Fruit fly (Drosophila melanogaster): ENCODE results near the gene Cln3.

Cln3 gene

dm6 chr3L:17856655-17857479 lies 42.9 kb upstream of the Cln3 start, which contains the start of gene CG5535 (continued):
- TF ChIP-seq CG10274 (GFP tag; optimal IDR thresholded peaks at IDR 0.05) (no peak), gcm2 (GFP tag; optimal IDR thresholded peaks at IDR 0.05) (no peak), br (optimal IDR thresholded peaks at IDR 0.05) (no peak), CG2199 (GFP tag; IDR thresholded peaks at IDR 0.05) (peak; percentile 74), CG17361 (GFP tag; IDR thresholded peaks at IDR 0.05) (peak; percentile 99), CG3163 (GFP tag; optimal IDR thresholded peaks at IDR 0.05) (no peak), wek (GFP tag; optimal IDR thresholded peaks at IDR 0.05) (no peak), nau (GFP tag; optimal IDR thresholded peaks at IDR 0.05) (no peak), Opbp (GFP tag; IDR thresholded peaks at IDR 0.05; ENCODE audit: partially characterized antibody) (no peak), bsh (GFP tag; optimal IDR thresholded peaks at IDR 0.05) (peak; percentile 68 to 81), CG10431 (GFP tag; optimal IDR thresholded peaks at IDR 0.05) (peak; percentile 59), Side (GFP tag; optimal IDR thresholded peaks at IDR 0.05) (peak; percentile 64), Ravus (GFP tag; IDR thresholded peaks at IDR 0.05) (peak; percentile 8; the same call in 1 of the 2 replicates), CG9817 (tag; optimal IDR thresholded peaks at IDR 0.05) (peak; percentile 49), CG7556 (GFP tag; optimal IDR thresholded peaks at IDR 0.05) (peak; percentile 97), CG1832 (GFP tag; optimal IDR thresholded peaks at IDR 0.05) (no peak), unc-4 (GFP tag; IDR thresholded peaks at IDR 0.05; ENCODE audit: partially characterized antibody) (no peak), seq (GFP tag; IDR thresholded peaks at IDR 0.05) (peak; percentile 49), eyg (GFP tag; optimal IDR thresholded peaks at IDR 0.05) (no peak), Fer3 (tag; optimal IDR thresholded peaks at IDR 0.05) (peak; percentile 48), slp2 (GFP tag; optimal IDR thresholded peaks at IDR 0.05) (peak; percentile 21), CG3995 (GFP tag; optimal IDR thresholded peaks at IDR 0.05) (no peak), amos (GFP tag; IDR thresholded peaks at IDR 0.05; ENCODE audit: partially characterized antibody) (no peak), CG18764 (GFP tag; optimal IDR thresholded peaks at IDR 0.05) (peak; percentile 29), CG6854 (GFP tag; optimal IDR thresholded peaks at IDR 0.05) (peak; percentile 63), CG1024 (GFP tag; IDR thresholded peaks at IDR 0.05) (peak; percentile 64; the same call in 1 of the 2 replicates), CG2120 (GFP tag; optimal IDR thresholded peaks at IDR 0.05) (peak; percentile 74), usp (GFP tag; optimal IDR thresholded peaks at IDR 0.05) (no peak), Jarid2 (GFP tag; optimal IDR thresholded peaks at IDR 0.05) (peak; percentile 35), CG12219 (GFP tag; optimal IDR thresholded peaks at IDR 0.05) (peak; percentile 49), pho (GFP tag; optimal IDR thresholded peaks at IDR 0.05) (peak; percentile 7), inv (GFP tag; IDR thresholded peaks at IDR 0.05; ENCODE audit: partially characterized antibody) (no peak), Stat92E (GFP tag; optimal IDR thresholded peaks at IDR 0.05) (peak in 1 of 3 experiments; percentile 12), jing (GFP tag; optimal IDR thresholded peaks at IDR 0.05) (no peak), CG11093 (GFP tag; IDR thresholded peaks at IDR 0.05) (peak; percentile 67), Mad (GFP tag; optimal IDR thresholded peaks at IDR 0.05) (peak; percentile 7), Six4 (GFP tag; optimal IDR thresholded peaks at IDR 0.05) (peak; percentile 76), CG2712 (tag; optimal IDR thresholded peaks at IDR 0.05) (peak; percentile 86), Awh (GFP tag; IDR thresholded peaks at IDR 0.05) (peak; percentile 22; the same call in 1 of the 2 replicates), zfh2 (GFP tag; optimal IDR thresholded peaks at IDR 0.05) (peak; percentile 61), zen2 (GFP tag; IDR thresholded peaks at IDR 0.05; ENCODE audit: partially characterized antibody) (no peak), MESR4 (GFP tag; optimal IDR thresholded peaks at IDR 0.05) (peak; percentile 9), insv (GFP tag; optimal IDR thresholded peaks at IDR 0.05) (peak in 1 of 2 experiments; percentile 47), CG11696 (GFP tag; IDR thresholded peaks at IDR 0.05) (0 out of 2 replicates have a peak, but pooled peaks have one; percentile 14), CG12071 (GFP tag; optimal IDR thresholded peaks at IDR 0.05) (peak; percentile 63), prd (optimal IDR thresholded peaks at IDR 0.05) (no peak), prd (GFP tag; IDR thresholded peaks at IDR 0.05) (peak; percentile 62), CG17328 (GFP tag; IDR thresholded peaks at IDR 0.05) (peak; percentile 69), BEAF-32 (GFP tag; optimal IDR thresholded peaks at IDR 0.05) (no peak)

Data from whole organism, embryonic.